Fruit fly (Drosophila melanogaster): ENCODE results near the gene Fbxl4.

The Fbxl4 gene

DNA sequence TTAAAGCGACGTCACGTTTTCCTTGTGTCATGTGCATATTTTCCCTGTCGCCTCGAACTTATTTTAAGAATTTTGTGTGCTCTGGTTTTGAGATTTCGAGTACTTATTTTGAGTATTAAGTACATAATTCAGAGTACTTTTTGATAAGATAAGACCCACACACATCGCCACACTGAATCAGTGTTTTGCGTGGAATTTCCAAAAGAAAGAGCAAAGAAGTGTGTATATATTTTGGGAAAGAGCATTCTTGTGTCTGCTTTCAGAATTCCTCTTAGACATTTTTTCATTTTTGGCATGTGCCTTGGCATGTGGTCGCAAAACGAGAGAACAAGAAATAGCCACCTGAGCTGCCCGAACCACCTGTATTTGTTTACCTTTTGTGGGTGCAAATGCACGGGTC is 21.9 kb downstream of the Fbxl4 start (continued):
- TF ChIP-seq CG15336 (GFP tag; IDR thresholded peaks at IDR 0.05) = no peak
- TF ChIP-seq fd59A (GFP tag; optimal IDR thresholded peaks at IDR 0.05) = no peak
- peak; percentile 10 for TF ChIP-seq Ets96B (tag; optimal IDR thresholded peaks at IDR 0.05)
- TF ChIP-seq fkh (GFP tag; optimal IDR thresholded peaks at IDR 0.05) = peak; percentile 42
- TF ChIP-seq ss (GFP tag; optimal IDR thresholded peaks at IDR 0.05) = peak in 1 of 2 experiments; percentile 17
- no peak for TF ChIP-seq Eip75B (GFP tag; optimal IDR thresholded peaks at IDR 0.05)
- no peak for TF ChIP-seq Sox102F (GFP tag; optimal IDR thresholded peaks at IDR 0.05)
- TF ChIP-seq CG4318 (GFP tag; optimal IDR thresholded peaks at IDR 0.05) = no peak
- no peak for TF ChIP-seq CG10669 (GFP tag; optimal IDR thresholded peaks at IDR 0.05)
- TF ChIP-seq CG6808 (GFP tag; optimal IDR thresholded peaks at IDR 0.05) = no peak
- peak; percentile 66 for TF ChIP-seq Eip78C (GFP tag)
- TF ChIP-seq CG31627 (GFP tag; optimal IDR thresholded peaks at IDR 0.05) = peak; percentile 16
- no peak for TF ChIP-seq CG16779 (tag; optimal IDR thresholded peaks at IDR 0.05)
- TF ChIP-seq pdm3 (GFP tag; optimal IDR thresholded peaks at IDR 0.05) = no peak
- TF ChIP-seq CG9139 (GFP tag; optimal IDR thresholded peaks at IDR 0.05) = no peak
- TF ChIP-seq CG11762 (GFP tag; optimal IDR thresholded peaks at IDR 0.05; ENCODE audit: insufficient read depth) = no peak
- no peak for TF ChIP-seq CG7368 (GFP tag; optimal IDR thresholded peaks at IDR 0.05)

DNA sequence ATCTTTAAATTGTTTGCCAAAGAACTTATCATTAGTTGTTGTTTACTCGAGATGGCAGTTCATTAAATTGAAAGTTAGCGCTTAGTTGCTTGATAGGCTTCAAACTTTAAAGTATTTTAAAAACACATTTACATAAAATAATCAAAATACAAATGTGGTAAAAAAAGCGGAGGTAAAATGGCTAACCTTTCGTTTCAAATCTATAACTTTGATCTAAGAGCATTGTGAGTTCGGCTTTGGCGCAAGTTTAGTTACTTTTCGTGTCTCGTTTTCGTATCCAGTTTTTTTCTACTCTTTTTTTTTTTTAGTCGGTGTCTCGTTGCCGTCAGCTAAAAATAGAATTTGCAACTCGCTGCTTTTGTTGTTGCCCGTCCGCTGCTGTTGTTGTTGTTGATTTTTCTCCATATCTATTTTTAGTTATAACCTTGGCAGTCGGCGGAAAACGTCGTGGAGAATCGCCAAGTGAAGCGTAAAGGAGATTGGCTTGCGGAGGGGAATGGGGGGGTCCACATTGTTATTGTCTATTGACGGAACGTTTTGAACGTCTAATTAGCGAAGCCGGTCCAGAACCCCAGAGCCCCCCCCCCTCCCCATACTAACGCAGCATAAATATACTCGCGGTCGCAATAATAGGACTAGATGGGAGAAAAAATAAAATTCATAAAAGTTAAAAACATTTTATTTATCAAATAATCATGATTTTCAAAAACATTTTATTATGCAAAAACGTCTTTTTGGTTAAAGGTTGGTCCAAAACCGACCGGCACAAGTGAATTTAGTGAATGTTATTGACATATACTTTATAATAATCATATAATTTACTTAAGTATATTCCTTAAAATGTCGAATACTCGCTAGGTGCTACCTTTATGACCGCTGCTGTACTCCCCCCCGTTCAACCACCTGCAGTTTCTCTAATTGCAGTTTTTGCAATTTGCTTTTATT is 22.9 kb downstream of the Fbxl4 start:
- peak; percentile 16 for TF ChIP-seq net (GFP tag; optimal IDR thresholded peaks at IDR 0.05)
- no peak for TF ChIP-seq Smox (GFP tag; optimal IDR thresholded peaks at IDR 0.05)
- no peak for TF ChIP-seq esn (GFP tag; optimal IDR thresholded peaks at IDR 0.05)
- peak; percentile 13 for TF ChIP-seq CG6792 (GFP tag; optimal IDR thresholded peaks at IDR 0.05)
- TF ChIP-seq CG6854 (GFP tag; optimal IDR thresholded peaks at IDR 0.05) = peak; percentile 13
- TF ChIP-seq fd85E (GFP tag; optimal IDR thresholded peaks at IDR 0.05) = no peak
- peak; percentile 64 for TF ChIP-seq Lpt (GFP tag; optimal IDR thresholded peaks at IDR 0.05)
- peak; percentile 69 for TF ChIP-seq dac (GFP tag; optimal IDR thresholded peaks at IDR 0.05)
- TF ChIP-seq CG8119 (GFP tag; IDR thresholded peaks at IDR 0.05) = peak; percentile 86
- peak; percentile 61 for TF ChIP-seq CG3919 (GFP tag; optimal IDR thresholded peaks at IDR 0.05)
- TF ChIP-seq CG1621 (tag; optimal IDR thresholded peaks at IDR 0.05) = peak; percentile 47
- TF ChIP-seq Blimp-1 (GFP tag; optimal IDR thresholded peaks at IDR 0.05) = no peak
- TF ChIP-seq CG10669 (GFP tag; optimal IDR thresholded peaks at IDR 0.05) = peak; percentile 66
- TF ChIP-seq CG31627 (GFP tag; optimal IDR thresholded peaks at IDR 0.05) = no peak
- no peak for TF ChIP-seq Sox102F (GFP tag; optimal IDR thresholded peaks at IDR 0.05)
- TF ChIP-seq CG34406 (GFP tag; optimal IDR thresholded peaks at IDR 0.05) = peak; percentile 46
- peak; percentile 43 for TF ChIP-seq Hr4 (GFP tag; optimal IDR thresholded peaks at IDR 0.05)
- TF ChIP-seq vri (GFP tag; optimal IDR thresholded peaks at IDR 0.05) = no peak
- TF ChIP-seq Eip78C (GFP tag) = peak; percentile 86
- TF ChIP-seq CG10631 (GFP tag; optimal IDR thresholded peaks at IDR 0.05) = peak; percentile 73
- TF ChIP-seq Hr38 (GFP tag; optimal IDR thresholded peaks at IDR 0.05) = no peak
- TF ChIP-seq Hr39 (GFP tag; optimal IDR thresholded peaks at IDR 0.05) = no peak
- peak; percentile 69 for TF ChIP-seq CG4318 (GFP tag; optimal IDR thresholded peaks at IDR 0.05)
- peak; percentile 88 for TF ChIP-seq CG15336 (GFP tag; IDR thresholded peaks at IDR 0.05)
- TF ChIP-seq spab (GFP tag; optimal IDR thresholded peaks at IDR 0.05) = peak; percentile 65
- TF ChIP-seq achi (GFP tag; optimal IDR thresholded peaks at IDR 0.05) = peak; percentile 71
- TF ChIP-seq ss (GFP tag; optimal IDR thresholded peaks at IDR 0.05) = peak; percentile 33 to 64
- TF ChIP-seq CG11762 (GFP tag; optimal IDR thresholded peaks at IDR 0.05; ENCODE audit: insufficient read depth) = peak; percentile 45
- peak; percentile 75 for TF ChIP-seq Ets96B (tag; optimal IDR thresholded peaks at IDR 0.05)
- peak; percentile 15 for TF ChIP-seq Met (GFP tag; optimal IDR thresholded peaks at IDR 0.05)
- TF ChIP-seq OdsH (GFP tag; optimal IDR thresholded peaks at IDR 0.05) = peak; percentile 71
- peak; percentile 91 for TF ChIP-seq CG32006 (GFP tag; optimal IDR thresholded peaks at IDR 0.05)
- peak; percentile 67 for TF ChIP-seq fd59A (GFP tag; optimal IDR thresholded peaks at IDR 0.05)
- TF ChIP-seq CG9139 (GFP tag; optimal IDR thresholded peaks at IDR 0.05) = peak; percentile 21
- peak; percentile 80 for TF ChIP-seq CG6163 (GFP tag; IDR thresholded peaks at IDR 0.05)
- peak; percentile 2 for TF ChIP-seq lz (GFP tag; optimal IDR thresholded peaks at IDR 0.05)
- TF ChIP-seq CG8632 (GFP tag; optimal IDR thresholded peaks at IDR 0.05) = peak; percentile 32
- TF ChIP-seq Sox15 (GFP tag; optimal IDR thresholded peaks at IDR 0.05) = no peak
- TF ChIP-seq cyc (GFP tag; optimal IDR thresholded peaks at IDR 0.05) = no peak
- peak; percentile 84 for TF ChIP-seq eg (GFP tag; IDR thresholded peaks at IDR 0.05)

Measured in whole organism, prepupa.